Fruit fly (Drosophila melanogaster) whole organism, embryonic: Measurements from ENCODE around the gene CG32147.

Experiments used
- Awh ChIP-seq: fragments of 200-800 bp; sonication (Bioruptor generic); IDR thresholded peaks from 2 replicates; pipeline ENCODE4, ENCODE4 v1.3.6; 2022; ENCODE audit warnings: missing biosample characterization, missing genetic modification characterization
- CG10267 ChIP-seq: fragments of 200-800 bp; sonication (Bioruptor generic); optimal IDR thresholded peaks from 2 replicates; lab custom pipeline; 2018; ENCODE audit warnings: missing biosample characterization, mild to moderate bottlenecking, missing genetic modification characterization, moderate library complexity
- CG11456 ChIP-seq: fragments of 200-800 bp; sonication (Bioruptor generic); IDR thresholded peaks from 3 replicates; pipeline ENCODE4 v1.3.6; 2022; ENCODE audit warnings: missing biosample characterization, missing genetic modification characterization
- CG12071 ChIP-seq: fragments of 200-800 bp; sonication (Bioruptor generic); optimal IDR thresholded peaks from 3 replicates; lab custom pipeline; 2018; ENCODE audit warnings: missing biosample characterization, mild to moderate bottlenecking, missing genetic modification characterization
- CG1233 ChIP-seq: fragments of 200-800 bp; sonication (Bioruptor generic); optimal IDR thresholded peaks from 4 replicates; lab custom pipeline; 2018; ENCODE audit warnings: missing biosample characterization, mild to moderate bottlenecking, missing genetic modification characterization
- CG13424 ChIP-seq: fragments of 200-800 bp; sonication (Bioruptor generic); optimal IDR thresholded peaks from 2 replicates; lab custom pipeline; 2019; ENCODE audit warnings: missing biosample characterization, mild to moderate bottlenecking, missing genetic modification characterization, moderate library complexity
- CG14860 ChIP-seq: fragments of 200-800 bp; sonication (Bioruptor generic); IDR thresholded peaks from 3 replicates; pipeline ENCODE4 v1.3.6; 2022; ENCODE audit warnings: missing biosample characterization, missing genetic modification characterization; ENCODE audit not compliant: partially characterized antibody
- CG15269 ChIP-seq: fragments of 200-800 bp; sonication (Bioruptor generic); optimal IDR thresholded peaks from 2 replicates; lab custom pipeline; 2018; ENCODE audit warnings: missing biosample characterization, mild to moderate bottlenecking, missing genetic modification characterization, moderate library complexity
- CG15479 ChIP-seq: fragments of 200-800 bp; sonication (Bioruptor generic); optimal IDR thresholded peaks from 3 replicates; lab custom pipeline; 2019; ENCODE audit warnings: missing biosample characterization, mild to moderate bottlenecking, missing genetic modification characterization, moderate library complexity
- CG17328 ChIP-seq: fragments of 200-800 bp; sonication (Bioruptor generic); IDR thresholded peaks from 2 replicates; pipeline ENCODE4 v1.3.6; 2022; ENCODE audit warnings: missing biosample characterization, missing genetic modification characterization
- CG17802 ChIP-seq: fragments of 200-800 bp; sonication (Bioruptor generic); optimal IDR thresholded peaks from 2 replicates; lab custom pipeline; 2018; ENCODE audit warnings: missing biosample characterization, mild to moderate bottlenecking, missing genetic modification characterization, moderate library complexity
- CG17829 ChIP-seq: fragments of 200-800 bp; optimal IDR thresholded peaks from 2 replicates; lab custom pipeline; 2019; ENCODE audit warnings: missing biosample characterization, mild to moderate bottlenecking, missing genetic modification characterization, moderate library complexity
- CG2129 ChIP-seq: fragments of 200-800 bp; sonication (Bioruptor generic); IDR thresholded peaks from 2 replicates; pipeline ENCODE4 v1.3.6; 2022; ENCODE audit warnings: missing biosample characterization, missing genetic modification characterization; ENCODE audit not compliant: partially characterized antibody
- CG2712 ChIP-seq: fragments of 200-800 bp; optimal IDR thresholded peaks from 3 replicates; lab custom pipeline; 2019; ENCODE audit warnings: missing biosample characterization, mild to moderate bottlenecking, missing genetic modification characterization, moderate library complexity
- CG30403 ChIP-seq: fragments of 200-800 bp; sonication (Bioruptor generic); optimal IDR thresholded peaks from 3 replicates; lab custom pipeline; 2016; ENCODE audit warnings: missing biosample characterization, missing genetic modification characterization
- CG6791 ChIP-seq: fragments of 200-800 bp; sonication (Bioruptor generic); IDR thresholded peaks from 3 replicates; pipeline ENCODE4 v1.3.6; 2022; ENCODE audit warnings: missing biosample characterization, missing genetic modification characterization; ENCODE audit not compliant: partially characterized antibody
- CG7963 ChIP-seq: fragments of 200-800 bp; sonication (Bioruptor generic); IDR thresholded peaks from 3 replicates; pipeline ENCODE4 v1.3.6; 2022; ENCODE audit warnings: missing biosample characterization, missing genetic modification characterization; ENCODE audit not compliant: partially characterized antibody
- CG8478 ChIP-seq: fragments of >200 bp; optimal IDR thresholded peaks from 2 replicates; lab custom pipeline; 2018
- CG9727 ChIP-seq: fragments of 200-800 bp; sonication (Bioruptor generic); optimal IDR thresholded peaks from 3 replicates; lab custom pipeline; 2017; ENCODE audit warnings: missing biosample characterization, mild to moderate bottlenecking, missing genetic modification characterization
- CrebB ChIP-seq: fragments of 200-800 bp; sonication (Bioruptor generic); optimal IDR thresholded peaks from 3 replicates; lab custom pipeline; 2018; ENCODE audit warnings: missing biosample characterization, mild to moderate bottlenecking, missing genetic modification characterization
- Drgx ChIP-seq: fragments of 200-800 bp; sonication (Bioruptor generic); IDR thresholded peaks from 2 replicates; pipeline ENCODE4 v1.3.6; 2022; ENCODE audit warnings: missing biosample characterization, missing genetic modification characterization
- Eip74EF ChIP-seq, 2 experiments: fragments of 200-800 bp in 1 of 2; fragments of >200 bp in 1 of 2; sonication (Bioruptor generic) in 1 of 2; optimal IDR thresholded peaks; 2 replicates each; lab custom pipeline; 2017 to 2019; ENCODE audit warnings: missing biosample characterization in 2 of 2, missing genetic modification characterization in 2 of 2, mild to moderate bottlenecking in 1 of 2, moderate library complexity in 1 of 2
- Ets65A ChIP-seq: fragments of 200-800 bp; sonication (Bioruptor generic); peaks from one replicate; lab custom pipeline; 2016; ENCODE audit warnings: missing biosample characterization, missing genetic modification characterization
- Fer3 ChIP-seq: fragments of 200-800 bp; sonication (Bioruptor generic); optimal IDR thresholded peaks from 2 replicates; lab custom pipeline; 2018; ENCODE audit warnings: missing biosample characterization, mild to moderate bottlenecking, missing genetic modification characterization, moderate library complexity
- GATAe ChIP-seq: fragments of 200-800 bp; sonication (Bioruptor generic); conservative IDR thresholded peaks from 2 replicates; pipeline ENCODE4 v1.3.6; 2022; ENCODE audit warnings: missing biosample characterization, missing genetic modification characterization
- Hand ChIP-seq: fragments of 200-800 bp; sonication (Bioruptor generic); optimal IDR thresholded peaks from 2 replicates; lab custom pipeline; 2017; ENCODE audit warnings: mild to moderate bottlenecking, missing biosample characterization, missing genetic modification reagents, missing genetic modification characterization
- Pdp1 ChIP-seq, 2 experiments: fragments of 200-800 bp; sonication (Bioruptor generic); optimal IDR thresholded peaks; 3 replicates each; lab custom pipeline; 2016; ENCODE audit warnings: missing biosample characterization in 2 of 2, missing genetic modification characterization in 2 of 2, mild to moderate bottlenecking in 1 of 2, moderate library complexity in 1 of 2
- Rx ChIP-seq: fragments of 200-800 bp; sonication (Bioruptor generic); IDR thresholded peaks from 2 replicates; pipeline ENCODE4 v1.3.6; 2022; ENCODE audit warnings: missing biosample characterization, missing genetic modification characterization
- Taf1 ChIP-seq: fragments of 200-800 bp; sonication (Bioruptor generic); IDR thresholded peaks from 2 replicates; pipeline ENCODE4 v1.3.6; 2022; ENCODE audit warnings: missing biosample characterization, missing genetic modification characterization
- ase ChIP-seq: fragments of 200-800 bp; sonication (Bioruptor generic); IDR thresholded peaks from 3 replicates; pipeline ENCODE4 v1.3.6; 2022; ENCODE audit warnings: missing biosample characterization, missing genetic modification characterization
- bowl ChIP-seq: fragments of 200-800 bp; sonication (Bioruptor generic); IDR thresholded peaks from 2 replicates; pipeline ENCODE4 v1.3.6; 2022; ENCODE audit warnings: missing biosample characterization, missing genetic modification characterization
- bsh ChIP-seq, 2 experiments: fragments of 200-800 bp; sonication (Bioruptor generic); optimal IDR thresholded peaks; 2 replicates each; lab custom pipeline; 2017 to 2018; ENCODE audit warnings: mild to moderate bottlenecking in 2 of 2, missing biosample characterization in 2 of 2, missing genetic modification characterization in 2 of 2, moderate library complexity in 1 of 2
- crp ChIP-seq, 2 experiments: fragments of 200-800 bp; sonication (Bioruptor generic); optimal IDR thresholded peaks; 2 replicates in 1 of 2; 3 replicates in 1 of 2; lab custom pipeline; 2017; ENCODE audit warnings: missing biosample characterization in 2 of 2, missing genetic modification characterization in 2 of 2, mild to moderate bottlenecking in 1 of 2, moderate library complexity in 1 of 2
- dan ChIP-seq: fragments of 200-800 bp; sonication (Bioruptor generic); IDR thresholded peaks from 2 replicates; pipeline ENCODE4 v1.3.6; 2022; ENCODE audit warnings: missing biosample characterization, missing genetic modification characterization
- danr ChIP-seq: fragments of 200-800 bp; sonication (Bioruptor generic); IDR thresholded peaks from 2 replicates; pipeline ENCODE4 v1.3.6; 2022; ENCODE audit warnings: missing biosample characterization, missing genetic modification characterization
- dimm ChIP-seq: fragments of 200-800 bp; sonication (Bioruptor generic); IDR thresholded peaks from 2 replicates; pipeline ENCODE4 v1.3.6; 2022; ENCODE audit warnings: missing biosample characterization, missing genetic modification characterization
- fu2 ChIP-seq: fragments of 200-800 bp; sonication (Bioruptor generic); optimal IDR thresholded peaks from 2 replicates; lab custom pipeline; 2016; ENCODE audit warnings: missing biosample characterization, missing genetic modification characterization
- gce ChIP-seq: fragments of 200-800 bp; sonication (Bioruptor generic); IDR thresholded peaks from 3 replicates; pipeline ENCODE4 v1.3.6; 2022; ENCODE audit warnings: missing biosample characterization, missing genetic modification characterization
- hbn ChIP-seq: fragments of 200-800 bp; sonication (Bioruptor generic); IDR thresholded peaks from 2 replicates; pipeline ENCODE4 v1.3.6; 2022; ENCODE audit warnings: missing biosample characterization, missing genetic modification characterization; ENCODE audit not compliant: partially characterized antibody
- her ChIP-seq: fragments of 200-800 bp; sonication (Bioruptor generic); optimal IDR thresholded peaks from 2 replicates; lab custom pipeline; 2016; ENCODE audit warnings: missing biosample characterization, missing genetic modification characterization
- insv ChIP-seq, 2 experiments: fragments of 200-800 bp; sonication (Bioruptor generic); optimal IDR thresholded peaks; 3 replicates each; lab custom pipeline; 2016 to 2018; ENCODE audit warnings: missing biosample characterization in 2 of 2, missing genetic modification characterization in 2 of 2
- lilli ChIP-seq: fragments of 200-800 bp; sonication (Bioruptor generic); optimal IDR thresholded peaks from 3 replicates; lab custom pipeline; 2016; ENCODE audit warnings: missing biosample characterization, missing genetic modification characterization
- mam ChIP-seq: fragments of 200-800 bp; sonication (Bioruptor generic); optimal IDR thresholded peaks from 3 replicates; lab custom pipeline; 2016; ENCODE audit warnings: missing biosample characterization, missing genetic modification characterization
- nau ChIP-seq: fragments of 200-800 bp; sonication (Bioruptor generic); optimal IDR thresholded peaks from 3 replicates; lab custom pipeline; 2017; ENCODE audit warnings: missing biosample characterization, mild to moderate bottlenecking, missing genetic modification characterization, missing genetic modification reagents
- prd ChIP-seq, 3 experiments: fragments of >200 bp in 2 of 3; fragments of 200-800 bp in 1 of 3; sonication (Bioruptor generic) in 1 of 3; optimal IDR thresholded peaks in 2 of 3; IDR thresholded peaks in 1 of 3; 2 replicates in 2 of 3; 3 replicates in 1 of 3; pipeline versions ENCODE4 v1.3.6 to Lab custom; 2017 to 2022; ENCODE audit warnings: missing biosample characterization in 1 of 3, missing genetic modification characterization in 1 of 3
- tna ChIP-seq: fragments of 200-800 bp; sonication (Bioruptor generic); IDR thresholded peaks from 2 replicates; pipeline ENCODE4 v1.3.6; 2022; ENCODE audit warnings: missing biosample characterization, missing genetic modification characterization; ENCODE audit not compliant: partially characterized antibody
- twi ChIP-seq: fragments of 200-800 bp; optimal IDR thresholded peaks from 2 replicates; lab custom pipeline; 2019; ENCODE audit warnings: missing biosample characterization, mild to moderate bottlenecking, missing genetic modification characterization, moderate library complexity
- yki ChIP-seq: fragments of >200 bp; optimal IDR thresholded peaks from 3 replicates; lab custom pipeline; 2018
- zfh1 ChIP-seq: fragments of 200-800 bp; sonication (Bioruptor generic); IDR thresholded peaks from 3 replicates; pipeline ENCODE4 v1.3.6; 2022; ENCODE audit warnings: missing biosample characterization, missing genetic modification characterization
- zfh2 ChIP-seq: fragments of 200-800 bp; sonication (Bioruptor generic); optimal IDR thresholded peaks from 2 replicates; lab custom pipeline; 2016; ENCODE audit warnings: missing biosample characterization, missing genetic modification characterization

The CG32147 gene

DNA sequence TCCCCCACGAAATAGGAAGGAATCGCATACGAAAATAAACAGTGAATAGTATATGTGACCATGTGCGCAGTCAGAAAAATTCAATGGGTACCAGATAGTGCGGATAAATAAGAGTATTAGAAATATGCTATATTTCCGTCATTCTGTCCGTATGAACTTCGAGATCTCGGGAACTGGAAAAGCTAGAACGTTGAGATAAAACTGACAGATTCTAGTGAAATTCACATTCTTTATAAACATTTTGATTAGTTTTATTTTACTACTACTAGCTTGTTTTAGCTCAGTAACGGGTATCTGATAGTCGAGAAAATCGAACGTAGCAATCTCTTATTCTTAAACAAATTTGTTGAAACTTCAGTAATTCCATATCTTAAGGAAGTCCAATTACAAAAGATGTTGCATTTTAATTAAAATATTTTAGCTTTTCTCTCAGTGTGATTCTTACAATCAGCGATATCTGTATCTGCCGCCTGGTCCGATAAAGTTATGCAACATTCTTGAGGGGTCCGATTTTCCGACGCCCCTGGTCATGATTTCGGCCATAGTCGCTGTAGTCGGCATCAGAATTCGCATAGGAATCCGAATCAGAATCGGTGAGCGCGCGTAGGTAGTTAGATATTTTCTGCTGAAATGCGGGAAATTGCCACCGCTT, 28.7 kb upstream of the CG32147 start (continued):
- TF ChIP-seq CG6791 (GFP tag; lab: Robert Waterston, UW) (no peak), crp (GFP tag; optimal IDR thresholded peaks at IDR 0.05; lab: Kevin White, UChicago) (no peak), Pdp1 (GFP tag; optimal IDR thresholded peaks at IDR 0.05; lab: Kevin White, UChicago) (peak in 1 of 2 experiments; percentile 56), CG14860 (peak; percentile 44; the same call in 1 of the 3 replicates), lilli (GFP tag; lab: Kevin White, UChicago) (no peak), bowl (GFP tag; lab: Robert Waterston, UW) (no peak), insv (GFP tag; optimal IDR thresholded peaks at IDR 0.05; lab: Kevin White, UChicago) (peak in 1 of 2 experiments; percentile 43), gce (GFP tag; lab: Robert Waterston, UW) (no peak), CG11456 (GFP tag; lab: Robert Waterston, UW) (no peak), Taf1 (GFP tag; lab: Robert Waterston, UW) (no peak), CG17829 (no peak), CG17328 (GFP tag; lab: Robert Waterston, UW) (no peak), Drgx (GFP tag; lab: Robert Waterston, UW) (no peak), Rx (no peak), CG2712 (tag; lab: Kevin White, UChicago) (peak; percentile 7), CG12071 (GFP tag; lab: Kevin White, UChicago) (no peak), Eip74EF (GFP tag; optimal IDR thresholded peaks at IDR 0.05; lab: Kevin White, UChicago) (no peak), CG15269 (tag; lab: Kevin White, UChicago) (no peak), CG17802 (tag; lab: Kevin White, UChicago) (no peak), CG13424 (tag; lab: Kevin White, UChicago) (no peak), zfh1 (no peak), yki (lab: Kevin White, UChicago) (no peak), zfh2 (GFP tag; lab: Kevin White, UChicago) (no peak), hbn (GFP tag; lab: Robert Waterston, UW) (no peak), Fer3 (no peak), Awh (no peak), CG30403 (GFP tag; lab: Kevin White, UChicago) (no peak), CG7963 (GFP tag; lab: Robert Waterston, UW) (no peak), ase (GFP tag; lab: Robert Waterston, UW) (no peak), Hand (GFP tag; lab: Kevin White, UChicago) (no peak), dan (no peak), mam (GFP tag; lab: Kevin White, UChicago) (no peak), dimm (GFP tag; lab: Robert Waterston, UW) (no peak), prd (optimal IDR thresholded peaks at IDR 0.05; lab: Kevin White, UChicago) (no peak), prd (GFP tag; IDR thresholded peaks at IDR 0.05; lab: Robert Waterston, UW) (no peak), CG1233 (GFP tag; lab: Kevin White, UChicago) (no peak), tna (no peak), CG9727 (GFP tag; lab: Kevin White, UChicago) (no peak), CrebB (tag; lab: Kevin White, UChicago) (no peak), CG15479 (GFP tag; lab: Kevin White, UChicago) (no peak), fu2 (GFP tag; lab: Kevin White, UChicago) (no peak), CG8478 (no peak), bsh (GFP tag; optimal IDR thresholded peaks at IDR 0.05; lab: Kevin White, UChicago) (no peak), GATAe (GFP tag; lab: Robert Waterston, UW) (no peak), danr (GFP tag; lab: Robert Waterston, UW) (no peak), her (GFP tag; lab: Kevin White, UChicago) (no peak), nau (no peak), CG10267 (no peak), Ets65A (peak; percentile 73), twi (tag; lab: Kevin White, UChicago) (no peak), CG2129 (GFP tag; lab: Robert Waterston, UW) (no peak)
